Fruit fly (Drosophila melanogaster) whole organism, pupa: Measurements from ENCODE around the gene CG6067.

Experiments used
- CG10348 ChIP-seq: fragments of 200-800 bp; sonication (Bioruptor generic); IDR thresholded peaks from 2 replicates; pipeline ENCODE4 v1.3.6; 2022; ENCODE audit warnings: missing biosample characterization, missing genetic modification characterization
- CG12605 ChIP-seq: fragments of 200-800 bp; sonication (Bioruptor generic); IDR thresholded peaks from 2 replicates; pipeline ENCODE4 v1.3.6; 2022; ENCODE audit warnings: missing biosample characterization, missing genetic modification characterization
- CG13204 ChIP-seq: fragments of 200-800 bp; sonication (Bioruptor generic); optimal IDR thresholded peaks from 2 replicates; lab custom pipeline; 2018; ENCODE audit warnings: missing biosample characterization, mild to moderate bottlenecking, missing genetic modification characterization, moderate library complexity
- CG14655 ChIP-seq: fragments of 200-800 bp; sonication (Bioruptor generic); optimal IDR thresholded peaks from 3 replicates; lab custom pipeline; 2017; ENCODE audit warnings: mild to moderate bottlenecking, missing biosample characterization, missing genetic modification reagents, missing genetic modification characterization
- CG15710 ChIP-seq: fragments of 200-800 bp; sonication (Bioruptor generic); optimal IDR thresholded peaks from 2 replicates; lab custom pipeline; 2018; ENCODE audit warnings: missing biosample characterization, mild to moderate bottlenecking, missing genetic modification characterization, moderate library complexity
- CG17806 ChIP-seq: fragments of 200-800 bp; sonication (Bioruptor generic); optimal IDR thresholded peaks from 2 replicates; lab custom pipeline; 2018; ENCODE audit warnings: missing biosample characterization, mild to moderate bottlenecking, missing genetic modification characterization, moderate library complexity
- CG32121 ChIP-seq: fragments of 200-800 bp; sonication (Bioruptor generic); IDR thresholded peaks from 2 replicates; pipeline ENCODE4 v1.3.6; 2022; ENCODE audit warnings: missing biosample characterization, missing genetic modification characterization
- CG34367 ChIP-seq: fragments of 200-800 bp; sonication (Bioruptor generic); optimal IDR thresholded peaks from 2 replicates; lab custom pipeline; 2018; ENCODE audit warnings: missing biosample characterization, mild to moderate bottlenecking, missing genetic modification characterization
- CG4496 ChIP-seq: fragments of 200-800 bp; sonication (Bioruptor generic); IDR thresholded peaks from 3 replicates; pipeline ENCODE4 v1.3.6; 2022; ENCODE audit warnings: missing biosample characterization, missing genetic modification characterization
- CG8159 ChIP-seq: fragments of 200-800 bp; sonication (Bioruptor generic); optimal IDR thresholded peaks from 3 replicates; lab custom pipeline; 2018; ENCODE audit warnings: missing biosample characterization, mild to moderate bottlenecking, missing genetic modification characterization, moderate library complexity
- CG8301 ChIP-seq: fragments of 200-800 bp; sonication (Bioruptor generic); optimal IDR thresholded peaks from 2 replicates; lab custom pipeline; 2018; ENCODE audit warnings: missing biosample characterization, mild to moderate bottlenecking, missing genetic modification characterization
- CG9948 ChIP-seq: fragments of 200-800 bp; sonication (Bioruptor generic); optimal IDR thresholded peaks from 2 replicates; lab custom pipeline; 2018; ENCODE audit warnings: missing biosample characterization, mild to moderate bottlenecking, missing genetic modification characterization, moderate library complexity
- D1 ChIP-seq: fragments of 200-800 bp; sonication (Bioruptor generic); optimal IDR thresholded peaks from 2 replicates; lab custom pipeline; 2018; ENCODE audit warnings: missing biosample characterization, mild to moderate bottlenecking, missing genetic modification characterization, moderate library complexity
- EcR ChIP-seq: fragments of 200-800 bp; sonication (Bioruptor generic); optimal IDR thresholded peaks from 3 replicates; lab custom pipeline; 2019; ENCODE audit warnings: missing biosample characterization, missing genetic modification characterization, mild to moderate bottlenecking, moderate library complexity, missing genetic modification reagents
- Ets98B ChIP-seq: fragments of 200-800 bp; sonication (Bioruptor generic); IDR thresholded peaks from 2 replicates; pipeline ENCODE4 v1.3.6; 2022; ENCODE audit warnings: missing biosample characterization, missing genetic modification characterization
- Pif1A ChIP-seq: fragments of 200-800 bp; sonication (Bioruptor generic); optimal IDR thresholded peaks from 3 replicates; lab custom pipeline; 2016; ENCODE audit warnings: missing biosample characterization, missing genetic modification characterization
- Pif1B ChIP-seq: fragments of 200-800 bp; sonication (Bioruptor generic); optimal IDR thresholded peaks from 3 replicates; lab custom pipeline; 2016; ENCODE audit warnings: missing biosample characterization, missing genetic modification characterization
- Snoo ChIP-seq: fragments of 200-800 bp; sonication (Bioruptor generic); optimal IDR thresholded peaks from 3 replicates; lab custom pipeline; 2017; ENCODE audit warnings: missing biosample characterization, mild to moderate bottlenecking, missing genetic modification characterization, inconsistent platforms
- fd96Ca ChIP-seq: fragments of 200-800 bp; sonication (Bioruptor generic); IDR thresholded peaks from 3 replicates; pipeline ENCODE4 v1.3.6; 2022; ENCODE audit warnings: missing biosample characterization, missing genetic modification characterization
- gl ChIP-seq: fragments of 200-800 bp; sonication (Bioruptor generic); optimal IDR thresholded peaks from 2 replicates; lab custom pipeline; 2018; ENCODE audit warnings: missing biosample characterization, mild to moderate bottlenecking, missing genetic modification characterization
- rn ChIP-seq: fragments of 200-800 bp; sonication (Bioruptor generic); IDR thresholded peaks from 2 replicates; pipeline ENCODE4 v1.3.6; 2022; ENCODE audit warnings: missing biosample characterization, missing genetic modification characterization

CG6067 gene

DNA sequence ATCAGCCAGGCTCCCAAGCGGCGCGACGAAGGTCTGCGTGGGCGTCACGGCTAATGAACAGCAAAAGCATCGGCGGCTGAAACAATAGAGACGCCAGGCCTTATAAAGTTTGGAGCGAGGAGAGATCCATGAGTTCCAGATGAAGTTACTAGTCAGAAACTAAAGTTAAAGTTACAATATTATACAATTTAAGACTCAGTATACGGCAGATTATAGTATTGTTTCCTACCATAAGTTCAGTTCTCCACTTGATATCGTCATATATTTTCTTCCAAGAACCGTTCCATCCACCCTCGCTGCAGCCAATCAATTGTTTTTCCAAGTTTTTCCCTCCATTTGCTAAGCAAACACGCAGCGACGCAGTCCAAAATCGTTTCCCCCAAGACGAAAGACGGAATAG lies 28.0 kb downstream of the CG6067 start:
- TF ChIP-seq CG15710 (tag; lab: Kevin White, UChicago), result no peak
- no peak for TF ChIP-seq CG34367 (tag; lab: Kevin White, UChicago)
- no peak for TF ChIP-seq Ets98B (GFP tag; lab: Robert Waterston, UW)
- no peak for TF ChIP-seq CG8159 (tag; lab: Kevin White, UChicago)
- TF ChIP-seq CG4496 (GFP tag; lab: Robert Waterston, UW), result no peak
- no peak for TF ChIP-seq Pif1B
- no peak for TF ChIP-seq D1
- TF ChIP-seq rn (GFP tag; lab: Robert Waterston, UW), result no peak
- TF ChIP-seq CG12605, result no peak
- no peak for TF ChIP-seq CG8301 (tag; lab: Kevin White, UChicago)
- no peak for TF ChIP-seq gl (tag; lab: Kevin White, UChicago)
- TF ChIP-seq Snoo (tag; lab: Kevin White, UChicago), result no peak
- no peak for TF ChIP-seq CG10348 (GFP tag; lab: Robert Waterston, UW)
- no peak for TF ChIP-seq fd96Ca (GFP tag; lab: Robert Waterston, UW)
- no peak for TF ChIP-seq EcR (GFP tag; lab: Kevin White, UChicago)
- no peak for TF ChIP-seq CG32121 (GFP tag; lab: Robert Waterston, UW)
- no peak for TF ChIP-seq CG13204 (GFP tag; lab: Kevin White, UChicago)
- TF ChIP-seq Pif1A (GFP tag; lab: Kevin White, UChicago), result no peak

dm6 chrX:5987362-5987761 lies 31.9 kb downstream of the CG6067 start:
- TF ChIP-seq CG17806 (tag; lab: Kevin White, UChicago), result no peak
- no peak for TF ChIP-seq CG10348 (GFP tag; lab: Robert Waterston, UW)
- no peak for TF ChIP-seq Pif1A (GFP tag; lab: Kevin White, UChicago)
- no peak for TF ChIP-seq CG13204 (GFP tag; lab: Kevin White, UChicago)
- TF ChIP-seq CG8301 (tag; lab: Kevin White, UChicago), result no peak
- TF ChIP-seq CG9948, result no peak
- TF ChIP-seq CG4496 (GFP tag; lab: Robert Waterston, UW), result no peak
- no peak for TF ChIP-seq rn (GFP tag; lab: Robert Waterston, UW)
- TF ChIP-seq CG15710 (tag; lab: Kevin White, UChicago), result no peak
- TF ChIP-seq CG32121 (GFP tag; lab: Robert Waterston, UW), result no peak
- TF ChIP-seq CG12605, result no peak
- no peak for TF ChIP-seq Snoo (tag; lab: Kevin White, UChicago)
- no peak for TF ChIP-seq CG34367 (tag; lab: Kevin White, UChicago)
- TF ChIP-seq Pif1B, result no peak
- no peak for TF ChIP-seq CG8159 (tag; lab: Kevin White, UChicago)
- no peak for TF ChIP-seq CG14655 (GFP tag; lab: Kevin White, UChicago)
- TF ChIP-seq fd96Ca (GFP tag; lab: Robert Waterston, UW), result no peak
- no peak for TF ChIP-seq Ets98B (GFP tag; lab: Robert Waterston, UW)
- TF ChIP-seq gl (tag; lab: Kevin White, UChicago), result no peak
- no peak for TF ChIP-seq EcR (GFP tag; lab: Kevin White, UChicago)

dm6 chrX:5988088-5988987 lies 32.9 kb downstream of the CG6067 start, which contains the start of gene CG5966:
CG5966 (plus strand) TSS chrX:5988791.
- TF ChIP-seq Ets98B (GFP tag; lab: Robert Waterston, UW) (peak; percentile 70), Snoo (tag; lab: Kevin White, UChicago) (no peak), fd96Ca (GFP tag; lab: Robert Waterston, UW) (peak; percentile 37; the same call in 1 of the 3 replicates), CG14655 (GFP tag; lab: Kevin White, UChicago) (peak; percentile 56), gl (tag; lab: Kevin White, UChicago) (peak; percentile 79), EcR (GFP tag; lab: Kevin White, UChicago) (no peak), CG12605 (peak; percentile 84), CG10348 (GFP tag; lab: Robert Waterston, UW) (no peak), CG13204 (GFP tag; lab: Kevin White, UChicago) (peak; percentile 75), CG8301 (tag; lab: Kevin White, UChicago) (peak; percentile 18), CG34367 (tag; lab: Kevin White, UChicago) (peak; percentile 8), Pif1A (GFP tag; lab: Kevin White, UChicago) (peak; percentile 35), rn (GFP tag; lab: Robert Waterston, UW) (no peak), CG4496 (GFP tag; lab: Robert Waterston, UW) (peak; percentile 72)
- TF ChIP-seq, all 21 proteins: peak for 10

dm6 chrX:5989368-5989767 lies 33.9 kb downstream of the CG6067 start:
- peak; percentile 56; the same call in 1 of the 3 replicates for TF ChIP-seq CG4496 (GFP tag; lab: Robert Waterston, UW)
- TF ChIP-seq CG14655 (GFP tag; lab: Kevin White, UChicago), result peak; percentile 26
- no peak for TF ChIP-seq rn (GFP tag; lab: Robert Waterston, UW)

DNA sequence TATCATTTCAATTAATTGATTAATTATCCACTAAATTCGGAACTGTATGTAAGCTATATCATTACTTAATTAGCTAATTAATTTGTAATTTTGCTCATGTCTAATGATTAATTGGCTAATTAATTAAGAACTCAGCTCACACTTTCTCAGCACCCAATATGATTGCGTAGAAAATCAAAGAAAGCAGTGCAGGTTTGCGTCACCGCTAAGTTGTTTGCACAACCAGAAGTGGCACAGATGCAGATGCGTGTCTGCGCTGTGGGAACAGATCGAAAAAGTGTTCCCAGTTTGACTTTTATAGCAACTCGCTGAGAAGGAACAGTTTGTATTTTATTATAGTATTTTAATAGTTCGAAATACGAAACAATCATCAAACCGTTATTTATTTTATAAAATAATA lies 36.7 kb downstream of the CG6067 start:
- TF ChIP-seq CG32121 (GFP tag; lab: Robert Waterston, UW), result no peak
- TF ChIP-seq Ets98B (GFP tag; lab: Robert Waterston, UW), result no peak
- no peak for TF ChIP-seq CG14655 (GFP tag; lab: Kevin White, UChicago)
- TF ChIP-seq CG12605, result no peak
- peak; percentile 9 for TF ChIP-seq D1
- TF ChIP-seq CG9948, result no peak
- no peak for TF ChIP-seq CG13204 (GFP tag; lab: Kevin White, UChicago)
- TF ChIP-seq, all 21 proteins: peak for 1
